Worm (Caenorhabditis elegans) whole organism, young adult: ENCODE measurements around the gene T08H10.3.

ENCODE experiments used
- B0019.2 ChIP-seq: fragments of 200-800 bp; sonication (Bioruptor generic); conservative IDR thresholded peaks from 2 replicates; pipeline ENCODE4 v1.3.6; 2022; ENCODE audit warnings: missing genetic modification reagents, missing genetic modification characterization, missing compliant biosample characterization
- B0336.3 ChIP-seq: fragments of 200-800 bp; sonication (Bioruptor generic); IDR thresholded peaks from 2 replicates; pipeline ENCODE4 v1.3.6; 2022; ENCODE audit warnings: missing genetic modification characterization, missing compliant biosample characterization
- F23B12.7 ChIP-seq: sonication (generic microtip); optimal IDR thresholded peaks from 2 replicates; lab custom pipeline; 2017; ENCODE audit warnings: missing genetic modification characterization, mild to moderate bottlenecking, missing compliant biosample characterization, antibody characterized with exemption, moderate library complexity; ENCODE audit not compliant: insufficient read depth
- F57A8.1 ChIP-seq: fragments of 200-800 bp; sonication (Bioruptor generic); optimal IDR thresholded peaks from 2 replicates; lab custom pipeline; 2018; ENCODE audit warnings: mild to moderate bottlenecking, missing genetic modification characterization, moderate library complexity, missing compliant biosample characterization
- F57C9.4 ChIP-seq: sonication (generic microtip); optimal IDR thresholded peaks from 2 replicates; lab custom pipeline; 2017; ENCODE audit warnings: mild to moderate bottlenecking, missing genetic modification characterization, missing compliant biosample characterization
- T07F8.4 ChIP-seq: sonication (generic microtip); optimal IDR thresholded peaks from 2 replicates; lab custom pipeline; 2016; ENCODE audit warnings: mild to moderate bottlenecking, missing genetic modification characterization, moderate library complexity, missing compliant biosample characterization
- Y95B8A.8 ChIP-seq: fragments of 200-800 bp; sonication (Bioruptor generic); IDR thresholded peaks from 2 replicates; pipeline ENCODE4 v1.3.6; 2022; ENCODE audit warnings: missing genetic modification reagents, missing genetic modification characterization, missing compliant biosample characterization
- bed-2 ChIP-seq: fragments of 200-800 bp; sonication (Bioruptor generic); IDR thresholded peaks from 2 replicates; pipeline ENCODE4 v1.3.6; 2022; ENCODE audit warnings: missing genetic modification reagents, missing genetic modification characterization, missing compliant biosample characterization
- cebp-1 ChIP-seq, 2 experiments: fragments of 200-800 bp in 1 of 2; sonication (Bioruptor generic) in 1 of 2; sonication (generic microtip) in 1 of 2; IDR thresholded peaks in 1 of 2; optimal IDR thresholded peaks in 1 of 2; 2 replicates each; pipeline versions ENCODE4 v1.3.6 to Lab custom; 2017 to 2022; ENCODE audit warnings: missing compliant biosample characterization in 2 of 2, missing genetic modification characterization in 2 of 2, mild to moderate bottlenecking in 1 of 2, missing genetic modification reagents in 1 of 2, moderate library complexity in 1 of 2
- cebp-2 ChIP-seq: fragments of 200-800 bp; sonication (Bioruptor generic); IDR thresholded peaks from 2 replicates; pipeline ENCODE4 v1.3.6; 2022; ENCODE audit warnings: missing genetic modification characterization, missing compliant biosample characterization
- ceh-58 ChIP-seq: fragments of 200-800 bp; sonication (Bioruptor generic); IDR thresholded peaks from 2 replicates; pipeline ENCODE4 v1.3.6; 2022; ENCODE audit warnings: missing genetic modification characterization, missing compliant biosample characterization
- ceh-79 ChIP-seq: sonication (generic microtip); optimal IDR thresholded peaks from 2 replicates; lab custom pipeline; 2017; ENCODE audit warnings: mild to moderate bottlenecking, missing genetic modification characterization, missing compliant biosample characterization
- die-1 ChIP-seq: sonication (generic microtip); optimal IDR thresholded peaks from 2 replicates; lab custom pipeline; 2016; ENCODE audit warnings: missing genotype, mild to moderate bottlenecking, missing genetic modification characterization, missing compliant biosample characterization
- dox-1 ChIP-seq: fragments of 200-800 bp; sonication (Bioruptor generic); IDR thresholded peaks from 2 replicates; pipeline ENCODE4 v1.3.6; 2022; ENCODE audit warnings: missing genetic modification reagents, missing genetic modification characterization, missing compliant biosample characterization
- efl-1 ChIP-seq: fragments of 150-350 bp; optimal IDR thresholded peaks from 2 replicates; lab custom pipeline; 2014; ENCODE audit warnings: missing biosample characterization, missing genetic modification reagents, missing genetic modification characterization
- egl-44 ChIP-seq: fragments of 200-800 bp; sonication (Bioruptor generic); IDR thresholded peaks from 2 replicates; pipeline ENCODE4 v1.3.6; 2022; ENCODE audit warnings: missing genetic modification reagents, missing genetic modification characterization, missing compliant biosample characterization
- gei-17 ChIP-seq: fragments of 200-800 bp; sonication (Bioruptor generic); optimal IDR thresholded peaks from 2 replicates; lab custom pipeline; 2018; ENCODE audit warnings: mild to moderate bottlenecking, missing genetic modification characterization, missing compliant biosample characterization
- hmg-20 ChIP-seq: fragments of 200-800 bp; sonication (Bioruptor generic); IDR thresholded peaks from 2 replicates; pipeline ENCODE4 v1.3.6; 2022; ENCODE audit warnings: missing genetic modification reagents, missing genetic modification characterization, missing compliant biosample characterization
- lin-26 ChIP-seq: fragments of 200-800 bp; sonication (Bioruptor generic); IDR thresholded peaks from 2 replicates; pipeline ENCODE4 v1.3.6; 2022; ENCODE audit warnings: missing genetic modification reagents, missing genetic modification characterization, missing compliant biosample characterization
- lsl-1 ChIP-seq: fragments of 200-800 bp; sonication (Bioruptor generic); optimal IDR thresholded peaks from 2 replicates; lab custom pipeline; 2018; ENCODE audit warnings: mild to moderate bottlenecking, missing genetic modification characterization, moderate library complexity, missing compliant biosample characterization
- madf-6 ChIP-seq: fragments of 200-800 bp; sonication (Bioruptor generic); IDR thresholded peaks from 2 replicates; pipeline ENCODE4 v1.3.6; 2022; ENCODE audit warnings: missing genetic modification reagents, missing genetic modification characterization, missing compliant biosample characterization
- nfya-1 ChIP-seq: sonication (generic microtip); optimal IDR thresholded peaks from 2 replicates; lab custom pipeline; 2017; ENCODE audit warnings: antibody characterized with exemption, missing compliant biosample characterization, missing genetic modification characterization, borderline replicate concordance; ENCODE audit not compliant: insufficient read depth
- nfyb-1 ChIP-seq: fragments of 200-800 bp; sonication (Bioruptor generic); IDR thresholded peaks from 2 replicates; pipeline ENCODE4 v1.3.6; 2022; ENCODE audit warnings: missing genetic modification reagents, missing genetic modification characterization, missing compliant biosample characterization
- nhr-80 ChIP-seq: sonication (generic microtip); optimal IDR thresholded peaks from 2 replicates; lab custom pipeline; 2016; ENCODE audit warnings: missing genetic modification characterization, missing compliant biosample characterization
- pbrm-1 ChIP-seq: fragments of 200-800 bp; sonication (Bioruptor generic); IDR thresholded peaks from 2 replicates; pipeline ENCODE4 v1.3.6; 2022; ENCODE audit warnings: missing genetic modification reagents, missing genetic modification characterization, missing compliant biosample characterization
- sea-2 ChIP-seq: fragments of 200-800 bp; sonication (Bioruptor generic); IDR thresholded peaks from 2 replicates; pipeline ENCODE4 v1.3.6; 2022; ENCODE audit warnings: missing genetic modification characterization, missing compliant biosample characterization
- snpc-1.1 ChIP-seq: sonication (generic microtip); optimal IDR thresholded peaks from 2 replicates; lab custom pipeline; 2017; ENCODE audit warnings: missing genetic modification characterization, mild to moderate bottlenecking, missing compliant biosample characterization, antibody characterized with exemption, moderate library complexity, missing genotype, missing genetic modification reagents; ENCODE audit not compliant: insufficient read depth
- zfh-2 ChIP-seq: fragments of 200-800 bp; sonication (Bioruptor generic); conservative IDR thresholded peaks from 2 replicates; pipeline ENCODE4 v1.3.6; 2022; ENCODE audit warnings: missing genetic modification reagents, missing genetic modification characterization, missing compliant biosample characterization
- zim-3 ChIP-seq: sonication (generic microtip); optimal IDR thresholded peaks from 2 replicates; lab custom pipeline; 2017; ENCODE audit warnings: mild to moderate bottlenecking, missing genetic modification characterization, moderate library complexity, missing compliant biosample characterization
- ztf-22 ChIP-seq: fragments of 200-800 bp; sonication (Bioruptor generic); optimal IDR thresholded peaks from 2 replicates; lab custom pipeline; 2018; ENCODE audit warnings: mild to moderate bottlenecking, missing genetic modification characterization, moderate library complexity, missing compliant biosample characterization
- ztf-25 ChIP-seq: fragments of 200-800 bp; sonication (Bioruptor generic); IDR thresholded peaks from 2 replicates; pipeline ENCODE4 v1.3.6; 2022; ENCODE audit warnings: missing genetic modification reagents, missing genetic modification characterization, missing compliant biosample characterization

Gene T08H10.3

DNA sequence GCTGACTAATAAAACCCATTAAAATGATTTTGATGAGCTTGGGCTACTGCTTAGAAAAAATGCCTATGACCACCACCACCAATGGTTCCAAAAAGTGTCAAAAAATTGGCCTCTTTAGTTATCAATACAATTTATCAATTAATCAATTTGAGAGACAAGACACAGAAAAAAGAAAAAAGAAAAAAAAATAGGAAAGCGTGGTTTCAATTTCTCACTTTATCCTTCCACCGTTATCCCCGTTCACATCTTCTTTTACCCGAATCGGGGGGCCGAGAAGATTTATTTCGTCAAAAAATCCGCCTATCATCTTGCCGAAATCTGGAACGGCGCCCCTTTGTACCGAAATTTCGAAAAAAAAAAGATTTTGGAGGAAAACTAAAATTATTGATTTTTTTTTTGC, 29.5 kb downstream of the T08H10.3 start:
- TF ChIP-seq B0019.2 (GFP tag; lab: Robert Waterston, UW): no peak
- TF ChIP-seq zim-3: no peak
- no peak for TF ChIP-seq zfh-2 (GFP tag; lab: Robert Waterston, UW)
- TF ChIP-seq ztf-22 (GFP tag; lab: Kevin White, UChicago): no peak
- TF ChIP-seq snpc-1.1 (tag; lab: Kevin White, UChicago): no peak
- TF ChIP-seq ceh-58: no peak
- no peak for TF ChIP-seq efl-1
- no peak for TF ChIP-seq B0336.3 (GFP tag; lab: Robert Waterston, UW)
- TF ChIP-seq F57C9.4 (tag; lab: Kevin White, UChicago): no peak
- no peak for TF ChIP-seq bed-2
- no peak for TF ChIP-seq F57A8.1 (GFP tag; lab: Kevin White, UChicago)
- TF ChIP-seq T07F8.4 (tag; lab: Kevin White, UChicago): no peak
- TF ChIP-seq cebp-2: no peak

DNA sequence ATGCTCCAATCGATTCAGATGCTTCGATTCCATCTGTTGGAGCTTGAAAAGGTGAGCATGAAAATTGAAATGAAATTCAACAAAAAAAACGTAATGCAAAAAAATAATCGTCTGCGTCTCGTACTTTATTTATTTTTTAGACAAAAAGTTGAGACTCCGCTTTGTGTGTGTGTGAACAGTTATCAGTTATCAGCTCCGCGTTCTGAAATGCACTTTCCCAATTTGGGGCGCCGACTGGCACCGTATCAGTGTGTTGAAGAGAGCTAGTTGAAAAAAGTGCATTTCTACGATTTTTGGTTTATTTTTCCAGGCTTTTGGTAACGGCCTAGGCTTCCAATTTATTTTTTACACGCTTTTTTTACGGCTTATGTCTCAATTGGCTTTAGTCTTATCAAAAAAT, 30.8 kb downstream of the T08H10.3 start:
- TF ChIP-seq nhr-80 (tag; lab: Kevin White, UChicago) (peak; percentile 68), cebp-1 (GFP tag; IDR thresholded peaks at IDR 0.05; lab: Robert Waterston, UW) (no peak), cebp-1 (tag; optimal IDR thresholded peaks at IDR 0.05; lab: Kevin White, UChicago) (peak; percentile 1), dox-1 (GFP tag; lab: Robert Waterston, UW) (peak; percentile 32; the same call in 1 of the 2 replicates), Y95B8A.8 (GFP tag; lab: Robert Waterston, UW) (no peak), die-1 (tag; lab: Kevin White, UChicago) (no peak), hmg-20 (GFP tag; lab: Robert Waterston, UW) (no peak)

DNA sequence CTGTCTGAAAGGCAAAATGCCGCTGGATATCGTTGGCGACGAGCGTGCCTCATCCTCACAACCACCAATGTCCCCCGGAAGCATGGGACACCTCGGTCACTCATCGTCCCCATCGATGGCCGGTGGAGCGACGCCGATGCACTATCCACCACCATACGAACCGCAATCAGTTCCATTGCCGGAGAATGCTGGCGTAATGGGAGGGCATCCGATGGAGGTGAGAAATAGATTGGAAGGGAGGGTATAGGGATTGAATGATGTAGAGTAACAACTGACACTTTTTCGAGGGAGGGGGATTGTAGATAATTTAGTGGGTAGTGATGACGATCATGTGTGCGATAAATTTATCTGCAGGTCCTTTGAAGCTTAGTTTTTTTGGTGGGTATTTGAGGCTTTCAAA, 31.5 kb downstream of the T08H10.3 start:
- TF ChIP-seq nfya-1 (tag; lab: Kevin White, UChicago) (no peak), madf-6 (no peak), F57A8.1 (GFP tag; lab: Kevin White, UChicago) (no peak), zfh-2 (GFP tag; lab: Robert Waterston, UW) (peak; percentile 60), ceh-79 (tag; lab: Kevin White, UChicago) (no peak), F23B12.7 (no peak), egl-44 (GFP tag; lab: Robert Waterston, UW) (no peak)

- no peak for TF ChIP-seq ztf-25 (GFP tag; lab: Robert Waterston, UW)
- TF ChIP-seq zfh-2 (GFP tag; lab: Robert Waterston, UW): peak; percentile 56; the same call in 1 of the 2 replicates
Observed at ce11 chrV:4503868-4504365, 32.8 kb downstream of the T08H10.3 start.

- TF ChIP-seq pbrm-1 (GFP tag; lab: Robert Waterston, UW) (0 out of 2 replicates have a peak, but pooled peaks have one; percentile 29), lin-26 (GFP tag; lab: Robert Waterston, UW) (no peak), nfyb-1 (0 out of 2 replicates have a peak, but pooled peaks have one; percentile 38), lsl-1 (no peak), sea-2 (GFP tag; lab: Robert Waterston, UW) (no peak), gei-17 (GFP tag; lab: Kevin White, UChicago) (no peak), egl-44 (GFP tag; lab: Robert Waterston, UW) (no peak)
Observed at ce11 chrV:4504445-4504844, 33.3 kb downstream of the T08H10.3 start.
